Fruit fly (Drosophila melanogaster): ENCODE measurements around the gene hiro.

DNA sequence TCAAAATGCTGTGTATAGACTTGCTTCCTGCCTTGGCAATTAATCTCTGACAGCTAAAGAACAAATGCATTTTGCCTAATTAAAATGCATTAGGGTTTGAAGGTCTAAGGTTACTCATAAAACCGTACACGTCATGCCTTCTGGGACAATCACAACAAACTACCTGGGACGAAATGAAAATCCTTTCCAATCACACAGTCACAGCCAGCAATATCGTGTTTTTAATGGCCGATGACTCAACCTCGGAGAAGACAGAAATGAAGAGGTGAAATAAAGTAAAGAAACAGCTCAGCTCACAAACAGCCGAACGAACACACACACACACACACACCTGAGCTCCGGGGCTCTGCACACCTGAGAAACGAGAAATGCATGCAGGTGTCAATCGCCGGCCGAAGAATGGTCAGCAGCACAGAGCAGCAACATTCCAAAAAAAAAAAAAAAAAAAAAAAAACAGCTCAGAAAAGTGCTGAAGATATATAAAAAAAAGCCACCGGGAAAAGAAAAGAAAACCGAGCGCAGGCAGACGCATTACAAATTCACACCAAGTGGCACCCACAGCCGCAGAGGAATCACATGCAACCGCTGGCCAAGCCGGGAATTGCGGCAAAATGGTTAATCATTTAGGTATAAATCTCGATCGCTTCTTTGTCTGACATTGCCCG is 44.7 kb upstream of the hiro start:
- TF ChIP-seq psq (optimal IDR thresholded peaks at IDR 0.05) (no peak), insv (optimal IDR thresholded peaks at IDR 0.05) (no peak), ttk (optimal IDR thresholded peaks at IDR 0.05) (no peak), h (optimal IDR thresholded peaks at IDR 0.05) (no peak)
